Worm (Caenorhabditis elegans) whole organism, early embryonic: ENCODE data around the gene tmd-2.

ENCODE experiments used
- B0310.2 ChIP-seq: sonication (generic microtip); optimal IDR thresholded peaks from 2 replicates; lab custom pipeline; 2016; ENCODE audit warnings: mild to moderate bottlenecking, missing genetic modification characterization, missing compliant biosample characterization
- F13C5.2 ChIP-seq: sonication (generic microtip); optimal IDR thresholded peaks from 2 replicates; lab custom pipeline; 2017; ENCODE audit warnings: mild to moderate bottlenecking, missing genetic modification characterization, inconsistent platforms, missing compliant biosample characterization
- aly-1 ChIP-seq: sonication (generic microtip); optimal IDR thresholded peaks from 2 replicates; lab custom pipeline; 2016; ENCODE audit warnings: missing genetic modification characterization, missing compliant biosample characterization
- ama-1 ChIP-seq: fragments of 150-350 bp; optimal IDR thresholded peaks from 2 replicates; lab custom pipeline; 2014
- ceh-13 ChIP-seq: fragments of 200-800 bp; sonication (Bioruptor generic); optimal IDR thresholded peaks from 2 replicates; lab custom pipeline; 2018; ENCODE audit warnings: mild to moderate bottlenecking, missing genetic modification characterization, missing compliant biosample characterization
- ceh-36 ChIP-seq: sonication (generic microtip); optimal IDR thresholded peaks from 2 replicates; lab custom pipeline; 2016; ENCODE audit warnings: missing genetic modification characterization, inconsistent platforms, missing compliant biosample characterization
- ets-7 ChIP-seq: sonication (generic microtip); optimal IDR thresholded peaks from 2 replicates; lab custom pipeline; 2016; ENCODE audit warnings: missing genotype, missing genetic modification characterization, missing compliant biosample characterization
- flt-1 ChIP-seq: fragments of 200-800 bp; sonication (Bioruptor generic); IDR thresholded peaks from 2 replicates; pipeline ENCODE4 v1.3.6; 2022; ENCODE audit warnings: missing genetic modification characterization, missing compliant biosample characterization
- hmbx-1 ChIP-seq: sonication (generic microtip); optimal IDR thresholded peaks from 2 replicates; lab custom pipeline; 2016; ENCODE audit warnings: mild to moderate bottlenecking, missing genetic modification characterization, missing compliant biosample characterization
- hmg-4 ChIP-seq: fragments of 200-800 bp; sonication (Bioruptor generic); optimal IDR thresholded peaks from 2 replicates; lab custom pipeline; 2018; ENCODE audit warnings: mild to moderate bottlenecking, missing genetic modification characterization, missing compliant biosample characterization
- hnd-1 ChIP-seq: sonication (generic microtip); optimal IDR thresholded peaks from 2 replicates; lab custom pipeline; 2016; ENCODE audit warnings: missing genetic modification characterization, missing compliant biosample characterization
- pes-1 ChIP-seq: fragments of 200-800 bp; sonication (Bioruptor generic); IDR thresholded peaks from 2 replicates; pipeline ENCODE4 v1.3.6; 2022; ENCODE audit warnings: missing genetic modification reagents, missing genetic modification characterization, missing compliant biosample characterization
- scrt-1 ChIP-seq: fragments of 200-800 bp; sonication (Bioruptor generic); IDR thresholded peaks from 2 replicates; pipeline ENCODE4 v1.3.6; 2022; ENCODE audit warnings: missing genetic modification characterization, missing compliant biosample characterization
- sea-1 ChIP-seq: fragments of 200-800 bp; sonication (Bioruptor generic); conservative IDR thresholded peaks from 2 replicates; pipeline ENCODE4 v1.3.6; 2022; ENCODE audit warnings: missing genetic modification characterization, missing compliant biosample characterization
- tbx-11 ChIP-seq: fragments of 200-800 bp; sonication (Bioruptor generic); IDR thresholded peaks from 2 replicates; pipeline ENCODE4 v1.3.6; 2022; ENCODE audit warnings: missing genetic modification characterization, missing compliant biosample characterization
- tbx-37 ChIP-seq: fragments of 200-800 bp; sonication (Bioruptor generic); conservative IDR thresholded peaks from 2 replicates; pipeline ENCODE4 v1.3.6; 2022; ENCODE audit warnings: missing genetic modification reagents, missing genetic modification characterization, missing compliant biosample characterization
- tra-4 ChIP-seq: sonication (generic microtip); optimal IDR thresholded peaks from 2 replicates; lab custom pipeline; 2017; ENCODE audit warnings: missing genetic modification characterization, missing compliant biosample characterization

tmd-2 gene

DNA sequence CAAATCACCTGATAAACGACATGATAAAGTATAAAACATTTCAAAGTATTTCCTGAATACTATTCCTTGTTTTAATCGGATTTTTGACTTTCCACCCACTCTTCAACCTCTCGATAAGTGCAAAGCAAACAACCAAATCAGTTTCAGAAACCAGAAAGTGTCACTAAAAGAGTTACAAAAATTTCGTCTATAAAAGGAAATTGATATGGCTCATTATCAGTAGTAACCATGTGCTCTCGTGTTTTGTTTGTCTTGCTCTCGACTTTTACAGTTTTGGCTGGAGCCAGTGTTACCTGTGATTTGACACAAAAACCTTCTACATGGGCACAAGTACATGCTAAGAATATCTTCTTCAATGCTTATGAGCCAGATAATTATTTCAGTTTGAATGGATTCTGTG lies 49.3 kb downstream of the tmd-2 start, which contains the start of gene F52E1.14:
Gene F52E1.14 (plus strand): TSS at position 207 of the 400 bp plus-strand sequence.
- TF ChIP-seq B0310.2 (tag; lab: Kevin White, UChicago) (no peak), ceh-36 (no peak), ets-7 (tag; lab: Kevin White, UChicago) (no peak), pes-1 (GFP tag; lab: Robert Waterston, UW) (no peak), hmg-4 (GFP tag; lab: Kevin White, UChicago) (no peak), ceh-13 (GFP tag; lab: Kevin White, UChicago) (no peak), scrt-1 (no peak), ama-1 (lab: Kevin White, UChicago) (no peak), F13C5.2 (tag; lab: Kevin White, UChicago) (no peak)

DNA sequence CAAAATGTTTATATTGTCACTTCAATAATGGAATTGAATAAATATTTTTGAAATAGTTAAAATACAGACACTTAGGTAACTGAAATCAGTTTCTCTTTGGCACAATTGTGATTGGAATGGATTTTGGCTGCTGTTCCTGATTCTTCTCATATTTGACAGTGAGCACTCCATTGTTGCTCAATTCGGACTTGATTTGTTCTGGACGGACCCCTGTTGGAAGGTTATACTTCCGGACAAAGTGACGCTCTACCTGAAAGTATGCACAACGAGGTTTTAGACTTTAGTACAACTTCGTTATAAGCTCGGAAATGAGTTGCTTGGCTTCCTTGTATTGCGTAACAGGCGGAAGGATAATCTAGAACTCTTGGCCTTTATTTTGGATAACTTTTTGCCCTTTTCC lies 50.3 kb downstream of the tmd-2 start:
- TF ChIP-seq hmg-4 (GFP tag; lab: Kevin White, UChicago) (no peak), tra-4 (tag; lab: Kevin White, UChicago) (no peak), flt-1 (GFP tag; lab: Robert Waterston, UW) (no peak), sea-1 (GFP tag; lab: Robert Waterston, UW) (no peak), B0310.2 (tag; lab: Kevin White, UChicago) (no peak), F13C5.2 (tag; lab: Kevin White, UChicago) (no peak), ceh-36 (no peak), ama-1 (lab: Kevin White, UChicago) (no peak), hmbx-1 (tag; lab: Kevin White, UChicago) (no peak), tbx-37 (no peak), pes-1 (GFP tag; lab: Robert Waterston, UW) (no peak), aly-1 (tag; lab: Kevin White, UChicago) (no peak), scrt-1 (no peak), tbx-11 (no peak), hnd-1 (no peak), ceh-13 (GFP tag; lab: Kevin White, UChicago) (no peak)

DNA sequence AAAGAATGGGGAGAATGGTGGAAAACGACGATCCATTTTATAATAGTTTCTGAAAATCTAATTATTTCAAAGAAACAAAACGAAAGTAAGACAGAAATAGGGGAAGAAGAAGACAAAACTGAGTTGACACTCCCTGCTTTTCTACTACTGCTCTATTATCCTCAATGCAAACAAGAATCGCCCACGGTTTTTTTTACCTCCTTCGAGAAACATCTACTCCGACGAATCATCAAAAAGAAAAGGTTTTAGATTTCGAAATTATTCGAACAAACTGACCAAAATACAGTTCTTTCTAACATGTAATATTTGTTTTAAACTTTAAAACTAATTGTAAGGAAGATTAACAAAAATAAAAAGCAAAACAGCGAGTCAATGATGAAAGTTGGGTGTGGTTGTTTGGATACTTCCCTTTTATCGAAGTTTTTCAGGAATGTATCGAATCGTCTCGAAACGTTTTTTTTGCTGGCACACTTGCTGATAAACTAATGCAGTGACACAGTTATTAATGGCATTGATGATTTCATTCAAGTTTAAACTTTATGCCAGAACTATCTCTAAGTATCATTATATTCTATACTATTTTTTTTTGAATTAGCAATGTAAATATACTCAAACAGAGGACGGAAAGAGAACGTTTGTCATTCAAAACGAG lies 51.5 kb downstream of the tmd-2 start, which contains the start of gene hsp-17:
Gene hsp-17 (minus strand): TSS at position 51 of the 652 bp plus-strand sequence.
- TF ChIP-seq ceh-36 (no peak), pes-1 (GFP tag; lab: Robert Waterston, UW) (no peak), F13C5.2 (tag; lab: Kevin White, UChicago) (no peak), tbx-37 (no peak), B0310.2 (tag; lab: Kevin White, UChicago) (no peak), tbx-11 (no peak), ceh-13 (GFP tag; lab: Kevin White, UChicago) (no peak), ama-1 (lab: Kevin White, UChicago) (no peak), flt-1 (GFP tag; lab: Robert Waterston, UW) (no peak), hmbx-1 (tag; lab: Kevin White, UChicago) (no peak)

DNA sequence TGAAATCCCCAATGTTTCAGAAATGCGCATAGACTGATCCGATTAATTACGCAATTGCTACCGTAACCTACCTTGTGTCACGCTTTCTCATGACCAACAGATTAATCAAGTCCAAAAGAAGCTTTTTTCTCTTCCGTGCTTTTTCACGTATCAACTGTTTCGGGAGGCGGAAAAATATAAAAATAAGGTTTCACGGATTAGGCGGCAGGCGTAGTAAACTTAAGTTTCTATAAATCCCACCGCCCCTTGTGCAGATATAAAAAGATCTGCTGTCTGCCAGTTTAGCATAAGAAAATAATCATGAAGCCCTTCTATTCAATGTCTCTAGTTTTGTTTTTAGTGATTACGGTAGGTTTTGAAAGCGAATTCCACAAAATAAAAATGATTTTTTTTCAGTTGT lies 52.6 kb downstream of the tmd-2 start, which contains the start of gene gcy-7:
Gene gcy-7 (plus strand): TSS at position 301 of the 400 bp plus-strand sequence.
- TF ChIP-seq hmg-4 (GFP tag; lab: Kevin White, UChicago) (no peak), ceh-36 (no peak)

DNA sequence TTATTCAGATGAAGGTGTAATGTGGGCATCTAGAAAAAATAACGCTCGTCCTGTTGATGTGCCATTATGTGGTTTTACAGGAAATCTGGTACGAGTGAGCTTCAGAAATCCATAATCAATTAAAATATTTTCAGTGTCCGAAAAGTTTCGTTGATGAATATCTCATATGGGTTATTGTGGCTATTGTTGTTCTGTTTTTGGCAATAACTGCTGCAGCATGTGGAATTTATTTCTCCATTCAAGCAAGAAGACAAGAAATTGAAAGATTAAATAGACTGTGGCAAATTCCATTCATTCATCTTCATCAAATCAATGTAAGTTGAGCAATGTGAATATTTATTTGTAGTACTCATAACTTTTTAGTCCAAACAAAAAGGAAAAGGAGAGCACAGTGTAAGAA lies 54.8 kb downstream of the tmd-2 start:
- no peak for TF ChIP-seq flt-1 (GFP tag; lab: Robert Waterston, UW)
- TF ChIP-seq scrt-1 = no peak
- TF ChIP-seq sea-1 (GFP tag; lab: Robert Waterston, UW) = no peak
- no peak for TF ChIP-seq hmbx-1 (tag; lab: Kevin White, UChicago)
- TF ChIP-seq tbx-11 = no peak
- TF ChIP-seq tra-4 (tag; lab: Kevin White, UChicago) = no peak
- no peak for TF ChIP-seq ama-1 (lab: Kevin White, UChicago)
- no peak for TF ChIP-seq pes-1 (GFP tag; lab: Robert Waterston, UW)
- TF ChIP-seq tbx-37 = no peak
- TF ChIP-seq aly-1 (tag; lab: Kevin White, UChicago) = no peak
